Worm (Caenorhabditis elegans): Measurements from ENCODE around the gene srsx-32.

ce11 chrV:7012617-7013016, 4.5 kb upstream of the srsx-32 start, which contains the start of gene srw-127:
- TF ChIP-seq snpc-4 (tag; optimal IDR thresholded peaks at IDR 0.05) (no peak), set-16 (GFP tag; IDR thresholded peaks at IDR 0.05) (no peak), nhr-11 (tag; optimal IDR thresholded peaks at IDR 0.05) (no peak), lim-7 (GFP tag; IDR thresholded peaks at IDR 0.05) (no peak), dve-1 (tag; optimal IDR thresholded peaks at IDR 0.05; ENCODE audit: insufficient read depth) (no peak), nhr-6 (tag; optimal IDR thresholded peaks at IDR 0.05) (no peak), unc-62 (GFP tag; optimal IDR thresholded peaks at IDR 0.05 in 1 of 2) (no peak), unc-62 (tag; optimal IDR thresholded peaks at IDR 0.05) (no peak), dmd-8 (GFP tag; IDR thresholded peaks at IDR 0.05) (no peak), fkh-10 (GFP tag; optimal IDR thresholded peaks at IDR 0.05) (no peak)
